Fruit fly (Drosophila melanogaster) whole organism, adult: Measurements from ENCODE around the gene tnc.

Experiments
- CG5204 ChIP-seq: fragments of 200-800 bp; sonication (Bioruptor generic); optimal IDR thresholded peaks from 2 replicates; lab custom pipeline; 2016; ENCODE audit warnings: missing biosample characterization, missing genetic modification characterization
- Hr96 ChIP-seq: fragments of 200-800 bp; sonication (Bioruptor generic); optimal IDR thresholded peaks from 2 replicates; lab custom pipeline; 2016; ENCODE audit warnings: missing biosample characterization, missing genetic modification characterization

dm6 chr3R:25002257-25002656 is 18.1 kb downstream of the tnc start:
- TF ChIP-seq CG5204 (GFP tag; lab: Kevin White, UChicago) (no peak), Hr96 (GFP tag; lab: Kevin White, UChicago) (no peak)
